Worm (Caenorhabditis elegans): Measurements from ENCODE around the gene svop-1.
A peak's percentile ranks its signal among the peaks of the same experiment; 100 is the strongest.

Gene svop-1

ce11 chrIII:8913469-8913868 is 28.2 kb upstream of the svop-1 start, which contains the start of gene trxr-2:
Gene trxr-2, plus strand, starts transcription at chrIII:8913769.
- TF ChIP-seq nhr-43 (tag; optimal IDR thresholded peaks at IDR 0.05; ENCODE audit: poor library complexity, severe bottlenecking) = no peak
- TF ChIP-seq ztf-11 (tag; optimal IDR thresholded peaks at IDR 0.05) = no peak
- TF ChIP-seq lsy-12 (tag; optimal IDR thresholded peaks at IDR 0.05) = no peak
- TF ChIP-seq fkh-2 (tag; optimal IDR thresholded peaks at IDR 0.05) = no peak
- no peak for TF ChIP-seq fkh-10 (GFP tag; optimal IDR thresholded peaks at IDR 0.05)
- TF ChIP-seq snpc-4 (tag; optimal IDR thresholded peaks at IDR 0.05) = no peak
- no peak for TF ChIP-seq aly-2 (tag; optimal IDR thresholded peaks at IDR 0.05)
- no peak for TF ChIP-seq nhr-77 (tag; optimal IDR thresholded peaks at IDR 0.05)
- no peak for TF ChIP-seq unc-39 (tag; optimal IDR thresholded peaks at IDR 0.05)
- no peak for TF ChIP-seq lin-15B (tag; optimal IDR thresholded peaks at IDR 0.05)
- TF ChIP-seq elt-2 (tag; optimal IDR thresholded peaks at IDR 0.05) = no peak
- TF ChIP-seq ama-1 (optimal IDR thresholded peaks at IDR 0.05) = no peak
- TF ChIP-seq nhr-76 (tag; optimal IDR thresholded peaks at IDR 0.05) = no peak
- TF ChIP-seq nhr-11 (tag; optimal IDR thresholded peaks at IDR 0.05) = no peak
- TF ChIP-seq pha-4 (tag; optimal IDR thresholded peaks at IDR 0.05) = no peak
- no peak for TF ChIP-seq elt-3 (tag; optimal IDR thresholded peaks at IDR 0.05)
- TF ChIP-seq mdl-1 (tag; optimal IDR thresholded peaks at IDR 0.05) = no peak
- no peak for TF ChIP-seq jun-1 (tag; optimal IDR thresholded peaks at IDR 0.05)
- no peak for TF ChIP-seq pqm-1 (tag; optimal IDR thresholded peaks at IDR 0.05)

- TF ChIP-seq nhr-77 (tag; optimal IDR thresholded peaks at IDR 0.05) (no peak), egl-27 (tag; optimal IDR thresholded peaks at IDR 0.05) (no peak), ama-1 (optimal IDR thresholded peaks at IDR 0.05) (peak; percentile 7)
Observed at ce11 chrIII:8911598-8912194, 26.4 kb upstream of the svop-1 start, which contains the start of gene tpk-1. Gene tpk-1, plus strand, starts transcription at chrIII:8912144.

DNA sequence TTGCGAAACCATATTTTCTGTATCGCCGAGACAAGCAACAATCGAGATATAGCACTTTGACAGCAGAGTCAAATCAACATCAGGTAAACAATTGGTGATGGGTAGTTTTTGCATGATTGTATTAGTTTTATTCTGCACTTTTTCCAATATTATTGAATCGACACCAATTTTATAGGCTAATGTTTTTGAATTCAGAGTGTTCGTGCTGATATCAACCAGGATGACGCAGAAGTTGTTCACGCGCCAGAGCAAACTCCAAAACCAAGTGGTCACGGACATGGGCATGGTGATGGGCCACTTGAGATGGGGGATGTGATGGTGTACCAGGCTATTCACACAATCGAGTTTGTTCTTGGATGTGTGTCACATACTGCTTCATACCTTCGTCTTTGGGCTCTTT is 24.9 kb upstream of the svop-1 start:
- TF ChIP-seq fkh-10 (GFP tag; optimal IDR thresholded peaks at IDR 0.05) = no peak
- TF ChIP-seq eor-1 (tag; optimal IDR thresholded peaks at IDR 0.05) = no peak
- no peak for TF ChIP-seq ama-1 (optimal IDR thresholded peaks at IDR 0.05)
- no peak for TF ChIP-seq jun-1 (tag; optimal IDR thresholded peaks at IDR 0.05)
- no peak for TF ChIP-seq elt-2 (tag; optimal IDR thresholded peaks at IDR 0.05)
- no peak for TF ChIP-seq pha-4 (tag; optimal IDR thresholded peaks at IDR 0.05)
- no peak for TF ChIP-seq pqm-1 (tag; optimal IDR thresholded peaks at IDR 0.05)
- no peak for TF ChIP-seq sea-2 (GFP tag; optimal IDR thresholded peaks at IDR 0.05)

DNA sequence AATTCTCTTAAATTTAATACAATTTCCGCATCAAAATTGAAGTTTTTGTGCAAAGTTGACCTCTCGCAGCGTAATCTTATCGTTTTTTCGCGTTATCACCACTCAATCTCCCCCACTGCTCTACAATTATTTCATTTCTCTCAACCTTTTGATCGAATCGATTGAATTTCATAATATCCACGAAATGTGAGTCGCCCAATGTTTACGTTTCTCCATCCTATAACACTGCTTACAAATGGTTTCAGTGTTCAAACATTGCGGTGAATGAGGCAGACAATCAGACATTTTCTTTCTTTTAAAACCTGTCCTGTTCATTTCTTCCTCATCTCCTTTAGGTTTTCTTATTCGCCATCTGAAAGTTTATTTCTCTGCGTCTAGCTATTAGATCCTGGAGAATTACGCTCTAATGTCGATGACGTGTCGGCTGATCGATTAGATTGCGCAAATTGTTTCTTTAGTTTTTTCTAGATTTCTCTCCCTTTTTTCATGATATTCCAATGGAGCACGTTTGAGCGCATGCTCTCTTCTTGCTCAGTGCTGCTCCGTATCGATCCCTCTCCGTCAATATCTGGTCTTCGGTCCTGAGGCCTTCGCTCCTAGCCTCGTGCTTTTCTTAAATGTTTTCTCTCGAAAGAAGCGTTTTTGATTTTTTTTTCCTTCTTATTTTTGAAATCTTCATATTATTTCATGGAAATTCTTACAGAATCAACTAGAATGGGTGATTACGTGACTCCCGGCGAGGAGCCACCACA is 19.8 kb upstream of the svop-1 start, which contains the start of gene unc-32:
Gene unc-32, plus strand, starts transcription at position 702 of the 752 bp plus-strand sequence.
- TF ChIP-seq nfya-1 (tag; optimal IDR thresholded peaks at IDR 0.05; ENCODE audit: insufficient read depth) (peak; percentile 79), ZK546.5 (tag; optimal IDR thresholded peaks at IDR 0.05) (no peak), lsy-12 (tag; optimal IDR thresholded peaks at IDR 0.05) (no peak), skn-1 (tag; optimal IDR thresholded peaks at IDR 0.05) (no peak), hmg-11 (tag; optimal IDR thresholded peaks at IDR 0.05) (peak; percentile 50), ceh-28 (tag; optimal IDR thresholded peaks at IDR 0.05) (peak; percentile 49), nhr-237 (tag; optimal IDR thresholded peaks at IDR 0.05) (no peak), nhr-25 (tag; optimal IDR thresholded peaks at IDR 0.05) (peak; percentile 19), mdl-1 (tag; optimal IDR thresholded peaks at IDR 0.05) (peak; percentile 11), egl-5 (tag; optimal IDR thresholded peaks at IDR 0.05) (no peak), lin-15B (tag; optimal IDR thresholded peaks at IDR 0.05) (peak; percentile 79), pha-4 (tag; optimal IDR thresholded peaks at IDR 0.05) (peak; percentile 85), lin-39 (tag; optimal IDR thresholded peaks at IDR 0.05) (peak; percentile 80), sea-2 (GFP tag; optimal IDR thresholded peaks at IDR 0.05) (peak; percentile 44), elt-2 (tag; optimal IDR thresholded peaks at IDR 0.05) (peak; percentile 33), ama-1 (optimal IDR thresholded peaks at IDR 0.05) (no peak), unc-62 (GFP tag; optimal IDR thresholded peaks at IDR 0.05) (no peak), fkh-10 (GFP tag; optimal IDR thresholded peaks at IDR 0.05) (peak; percentile 54), eor-1 (tag; optimal IDR thresholded peaks at IDR 0.05) (no peak), unc-39 (tag; optimal IDR thresholded peaks at IDR 0.05) (no peak)
